Worm (Caenorhabditis elegans) whole organism, L3 larva: Measurements from ENCODE around the gene T09F5.1.

Source experiments
- ZK546.5 ChIP-seq: sonication (generic microtip); optimal IDR thresholded peaks from 2 replicates; lab custom pipeline; 2017; ENCODE audit warnings: missing biosample characterization, missing genetic modification characterization
- aly-2 ChIP-seq: fragments of 150-350 bp; optimal IDR thresholded peaks from 2 replicates; lab custom pipeline; 2014; ENCODE audit warnings: missing biosample characterization, missing genetic modification characterization
- ama-1 ChIP-seq: fragments of 150-350 bp; optimal IDR thresholded peaks from 2 replicates; lab custom pipeline; 2018
- ceh-16 ChIP-seq: sonication (generic microtip); optimal IDR thresholded peaks from 2 replicates; lab custom pipeline; 2017; ENCODE audit warnings: missing biosample characterization, missing genetic modification characterization
- ceh-28 ChIP-seq: fragments of 150-350 bp; optimal IDR thresholded peaks from 2 replicates; lab custom pipeline; 2014; ENCODE audit warnings: missing biosample characterization, missing genetic modification reagents, missing genetic modification characterization
- ceh-82 ChIP-seq: fragments of 150-350 bp; optimal IDR thresholded peaks from 2 replicates; lab custom pipeline; 2014; ENCODE audit warnings: missing biosample characterization, missing genetic modification characterization
- ceh-9 ChIP-seq: sonication (generic microtip); optimal IDR thresholded peaks from 2 replicates; lab custom pipeline; 2018; ENCODE audit warnings: missing biosample characterization, missing genetic modification characterization
- egl-5 ChIP-seq: fragments of 150-350 bp; optimal IDR thresholded peaks from 2 replicates; lab custom pipeline; 2017; ENCODE audit warnings: missing biosample characterization, missing genetic modification reagents, missing genetic modification characterization, inconsistent platforms
- elt-1 ChIP-seq: fragments of 150-350 bp; optimal IDR thresholded peaks from 2 replicates; lab custom pipeline; 2014; ENCODE audit warnings: missing biosample characterization, missing genetic modification characterization
- elt-2 ChIP-seq: sonication (generic microtip); optimal IDR thresholded peaks from 2 replicates; lab custom pipeline; 2016; ENCODE audit warnings: missing genetic modification reagents, mild to moderate bottlenecking, missing genetic modification characterization, missing compliant biosample characterization
- elt-3 ChIP-seq, 3 experiments: fragments of 150-350 bp in 1 of 3; sonication (generic microtip) in 2 of 3; optimal IDR thresholded peaks; 2 replicates in 2 of 3; 4 replicates in 1 of 3; lab custom pipeline; 2014 to 2017; ENCODE audit warnings: missing biosample characterization in 3 of 3, missing genetic modification characterization in 3 of 3
- fkh-10 ChIP-seq: sonication (generic microtip); optimal IDR thresholded peaks from 2 replicates; lab custom pipeline; 2017; ENCODE audit warnings: missing biosample characterization, missing genetic modification reagents, missing genetic modification characterization
- fos-1 ChIP-seq: fragments of 150-350 bp; optimal IDR thresholded peaks from 2 replicates; lab custom pipeline; 2014; ENCODE audit warnings: missing biosample characterization, missing genetic modification characterization
- hmg-11 ChIP-seq: sonication (generic microtip); optimal IDR thresholded peaks from 2 replicates; lab custom pipeline; 2016; ENCODE audit warnings: missing genetic modification characterization, missing compliant biosample characterization
- jun-1 ChIP-seq: fragments of 150-350 bp; optimal IDR thresholded peaks from 2 replicates; lab custom pipeline; 2014; ENCODE audit warnings: missing biosample characterization, missing genetic modification reagents, missing genetic modification characterization
- lin-15B ChIP-seq: fragments of 150-350 bp; optimal IDR thresholded peaks from 2 replicates; lab custom pipeline; 2014; ENCODE audit warnings: missing biosample characterization, missing genetic modification characterization
- lin-39 ChIP-seq: fragments of 150-350 bp; optimal IDR thresholded peaks from 2 replicates; lab custom pipeline; 2018; ENCODE audit warnings: missing biosample characterization, missing genetic modification reagents, missing genetic modification characterization
- lsy-12 ChIP-seq: sonication (generic microtip); optimal IDR thresholded peaks from 2 replicates; lab custom pipeline; 2016; ENCODE audit warnings: mild to moderate bottlenecking, missing genetic modification characterization, missing compliant biosample characterization
- mdl-1 ChIP-seq: fragments of 150-350 bp; optimal IDR thresholded peaks from 2 replicates; lab custom pipeline; 2014; ENCODE audit warnings: missing biosample characterization, missing genetic modification characterization
- nfya-1 ChIP-seq: sonication (generic microtip); optimal IDR thresholded peaks from 2 replicates; lab custom pipeline; 2017; ENCODE audit warnings: missing genetic modification characterization, mild to moderate bottlenecking, missing compliant biosample characterization, antibody characterized with exemption, moderate library complexity; ENCODE audit not compliant: insufficient read depth
- nhr-11 ChIP-seq: fragments of 150-350 bp; optimal IDR thresholded peaks from 2 replicates; lab custom pipeline; 2014; ENCODE audit warnings: missing biosample characterization, missing genetic modification characterization
- nhr-12 ChIP-seq: fragments of 150-350 bp; optimal IDR thresholded peaks from 2 replicates; lab custom pipeline; 2014; ENCODE audit warnings: missing biosample characterization, missing genetic modification characterization
- nhr-23 ChIP-seq: fragments of 150-350 bp; optimal IDR thresholded peaks from 2 replicates; lab custom pipeline; 2014; ENCODE audit warnings: missing biosample characterization, missing genetic modification reagents, missing genetic modification characterization
- nhr-237 ChIP-seq: fragments of 150-350 bp; optimal IDR thresholded peaks from 2 replicates; lab custom pipeline; 2014; ENCODE audit warnings: missing biosample characterization, missing genetic modification characterization
- nhr-25 ChIP-seq: sonication (generic microtip); optimal IDR thresholded peaks from 2 replicates; lab custom pipeline; 2017; ENCODE audit warnings: missing biosample characterization, missing genetic modification characterization
- nhr-28 ChIP-seq: fragments of 150-350 bp; optimal IDR thresholded peaks from 2 replicates; lab custom pipeline; 2014; ENCODE audit warnings: missing biosample characterization, missing genetic modification characterization
- nhr-43 ChIP-seq: sonication (generic microtip); optimal IDR thresholded peaks from 2 replicates; lab custom pipeline; 2016; ENCODE audit warnings: mild to moderate bottlenecking, missing genetic modification characterization, missing compliant biosample characterization; ENCODE audit not compliant: poor library complexity, severe bottlenecking
- nhr-67 ChIP-seq: fragments of 150-350 bp; optimal IDR thresholded peaks from 2 replicates; lab custom pipeline; 2014; ENCODE audit warnings: missing biosample characterization, missing genetic modification characterization
- nhr-77 ChIP-seq: fragments of 150-350 bp; optimal IDR thresholded peaks from 2 replicates; lab custom pipeline; 2014; ENCODE audit warnings: missing biosample characterization, missing genetic modification characterization
- pha-4 ChIP-seq: fragments of 150-350 bp; optimal IDR thresholded peaks from 2 replicates; lab custom pipeline; 2014; ENCODE audit warnings: missing biosample characterization, missing genetic modification reagents, missing genetic modification characterization
- pqm-1 ChIP-seq: fragments of 150-350 bp; optimal IDR thresholded peaks from 2 replicates; lab custom pipeline; 2017; ENCODE audit warnings: missing biosample characterization, missing genetic modification characterization, inconsistent platforms
- skn-1 ChIP-seq: fragments of 150-350 bp; optimal IDR thresholded peaks from 2 replicates; lab custom pipeline; 2014; ENCODE audit warnings: missing biosample characterization, missing genetic modification characterization
- snpc-4 ChIP-seq: fragments of 150-350 bp; optimal IDR thresholded peaks from 2 replicates; lab custom pipeline; 2014; ENCODE audit warnings: missing biosample characterization, missing genetic modification characterization
- tbx-2 ChIP-seq: sonication (generic microtip); optimal IDR thresholded peaks from 2 replicates; lab custom pipeline; 2016; ENCODE audit warnings: mild to moderate bottlenecking, missing genetic modification characterization, missing compliant biosample characterization
- unc-39 ChIP-seq: sonication (generic microtip); optimal IDR thresholded peaks from 4 replicates; lab custom pipeline; 2017; ENCODE audit warnings: missing biosample characterization, missing genetic modification characterization
- zag-1 ChIP-seq: fragments of 150-350 bp; optimal IDR thresholded peaks from 2 replicates; lab custom pipeline; 2014; ENCODE audit warnings: missing biosample characterization, missing genetic modification characterization
- ztf-11 ChIP-seq: fragments of 150-350 bp; optimal IDR thresholded peaks from 2 replicates; lab custom pipeline; 2014; ENCODE audit warnings: missing biosample characterization, missing genetic modification characterization
- ztf-4 ChIP-seq: fragments of 150-350 bp; optimal IDR thresholded peaks from 2 replicates; lab custom pipeline; 2014; ENCODE audit warnings: missing biosample characterization, missing genetic modification characterization

The T09F5.1 gene

ce11 chrV:15190903-15191302 lies 42.0 kb downstream of the T09F5.1 start, which contains the start of gene Y75B12B.11:
TSS of gene Y75B12B.11 (plus strand) at chrV:15191296.
- TF ChIP-seq fos-1 (peak; percentile 61), nhr-23 (tag; lab: Kevin White, UChicago) (peak; percentile 45), hmg-11 (tag; lab: Kevin White, UChicago) (peak; percentile 76), skn-1 (peak; percentile 81), ceh-16 (tag; lab: Kevin White, UChicago) (no peak), lsy-12 (tag; lab: Kevin White, UChicago) (peak; percentile 87), nfya-1 (tag; lab: Kevin White, UChicago) (peak; percentile 71), pqm-1 (tag; lab: Kevin White, UChicago) (peak; percentile 42), nhr-67 (tag; lab: Kevin White, UChicago) (no peak), tbx-2 (peak; percentile 82), nhr-25 (tag; lab: Kevin White, UChicago) (peak; percentile 84), mdl-1 (tag; lab: Kevin White, UChicago) (no peak), nhr-11 (tag; lab: Kevin White, UChicago) (no peak), pha-4 (tag; lab: Kevin White, UChicago) (peak; percentile 74), jun-1 (tag; lab: Kevin White, UChicago) (peak; percentile 40), fkh-10 (GFP tag; lab: Kevin White, UChicago) (no peak), ama-1 (lab: Kevin White, UChicago) (peak; percentile 94), nhr-77 (tag; lab: Kevin White, UChicago) (peak; percentile 34), elt-2 (tag; lab: Kevin White, UChicago) (peak; percentile 69), ZK546.5 (no peak), lin-15B (tag; lab: Kevin White, UChicago) (peak; percentile 54), snpc-4 (tag; lab: Kevin White, UChicago) (no peak), ceh-82 (tag; lab: Kevin White, UChicago) (peak; percentile 10), aly-2 (peak; percentile 45), lin-39 (tag; lab: Kevin White, UChicago) (peak; percentile 76), ztf-4 (tag; lab: Kevin White, UChicago) (peak; percentile 72), nhr-43 (peak; percentile 75)
- TF ChIP-seq, all 47 proteins: peak for 20

- TF ChIP-seq pha-4 (tag; lab: Kevin White, UChicago), result no peak
- TF ChIP-seq nhr-12 (tag; lab: Kevin White, UChicago), result no peak
- no peak for TF ChIP-seq nhr-43
- TF ChIP-seq ztf-11, result no peak
- TF ChIP-seq skn-1, result no peak
- no peak for TF ChIP-seq lin-39 (tag; lab: Kevin White, UChicago)
- no peak for TF ChIP-seq fkh-10 (GFP tag; lab: Kevin White, UChicago)
- no peak for TF ChIP-seq zag-1 (tag; lab: Kevin White, UChicago)
- TF ChIP-seq snpc-4 (tag; lab: Kevin White, UChicago), result no peak
- no peak for TF ChIP-seq elt-2 (tag; lab: Kevin White, UChicago)
- no peak for TF ChIP-seq ceh-9 (tag; lab: Kevin White, UChicago)
- no peak for TF ChIP-seq nhr-237 (tag; lab: Kevin White, UChicago)
- no peak for TF ChIP-seq fos-1
- no peak for TF ChIP-seq tbx-2
- no peak for TF ChIP-seq nhr-23 (tag; lab: Kevin White, UChicago)
- TF ChIP-seq elt-1 (tag; lab: Kevin White, UChicago), result no peak
- no peak for TF ChIP-seq lin-15B (tag; lab: Kevin White, UChicago)
- TF ChIP-seq unc-39 (tag; lab: Kevin White, UChicago), result no peak
- TF ChIP-seq, all 47 proteins: peak for 0
Measured at ce11 chrV:15191971-15192370, 43.1 kb downstream of the T09F5.1 start.

- TF ChIP-seq elt-1 (tag; lab: Kevin White, UChicago), result no peak
- TF ChIP-seq nhr-11 (tag; lab: Kevin White, UChicago), result no peak
- TF ChIP-seq pha-4 (tag; lab: Kevin White, UChicago), result peak; percentile 44
- TF ChIP-seq nhr-43, result no peak
- no peak for TF ChIP-seq ZK546.5
- TF ChIP-seq nhr-28 (tag; lab: Kevin White, UChicago), result no peak
- TF ChIP-seq ztf-4 (tag; lab: Kevin White, UChicago), result no peak
- TF ChIP-seq pqm-1 (tag; lab: Kevin White, UChicago), result peak; percentile 78
- peak; percentile 82 for TF ChIP-seq elt-2 (tag; lab: Kevin White, UChicago)
- no peak for TF ChIP-seq ceh-9 (tag; lab: Kevin White, UChicago)
- no peak for TF ChIP-seq egl-5 (tag; lab: Kevin White, UChicago)
- no peak for TF ChIP-seq elt-3 (tag; optimal IDR thresholded peaks at IDR 0.05; lab: Kevin White, UChicago)
- TF ChIP-seq jun-1 (tag; lab: Kevin White, UChicago), result peak; percentile 47
- TF ChIP-seq ceh-28, result no peak
- TF ChIP-seq nfya-1 (tag; lab: Kevin White, UChicago), result no peak
Measured at ce11 chrV:15192377-15192776, 43.5 kb downstream of the T09F5.1 start, which contains the start of gene plc-2. TSS of gene plc-2 (plus strand) at chrV:15192572.
